Worm (Caenorhabditis elegans): ENCODE data around the gene msp-57.

msp-57 gene

DNA sequence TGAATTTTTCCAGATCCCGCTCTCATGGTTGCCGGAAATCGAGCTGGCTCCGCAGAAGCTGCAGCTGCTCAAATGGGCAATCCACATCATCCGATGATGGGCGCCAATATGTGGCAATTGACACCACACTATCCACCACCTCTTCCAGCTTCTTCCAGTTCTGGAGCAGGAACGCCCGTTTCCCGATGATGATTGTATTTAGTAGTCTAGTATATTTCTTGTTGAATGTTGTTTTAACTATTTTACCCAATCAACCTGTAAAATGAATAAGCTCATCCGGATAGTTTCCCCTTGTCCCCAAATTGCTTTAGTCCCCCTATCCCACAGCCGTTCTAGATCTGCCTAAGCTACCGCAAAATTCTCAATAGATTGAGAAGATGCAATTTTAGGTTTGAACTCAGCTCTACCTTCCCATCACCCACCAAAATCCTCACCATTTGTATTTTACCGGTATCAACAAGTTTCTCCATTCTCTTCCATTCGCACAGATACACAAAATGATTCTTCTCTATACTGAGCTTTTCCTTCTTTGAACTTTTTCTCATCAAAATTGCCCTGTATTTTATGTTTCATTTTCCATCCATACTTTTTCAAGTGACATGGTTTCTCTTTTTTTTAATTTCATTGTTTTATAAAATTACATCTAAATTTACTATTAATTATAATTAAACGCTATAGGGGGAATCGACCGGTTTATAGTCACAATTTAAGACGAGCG lies 24.0 kb downstream of the msp-57 start (continued):
- TF ChIP-seq unc-62 (GFP tag; optimal IDR thresholded peaks at IDR 0.05 in 1 of 2) (peak in 1 of 2 experiments; percentile 51), unc-62 (tag; optimal IDR thresholded peaks at IDR 0.05) (no peak), mdl-1 (tag; optimal IDR thresholded peaks at IDR 0.05) (no peak), F44E2.7 (GFP tag; IDR thresholded peaks at IDR 0.05) (no peak), unc-39 (tag; optimal IDR thresholded peaks at IDR 0.05) (no peak), lsy-2 (tag; optimal IDR thresholded peaks at IDR 0.05) (peak in 1 of 2 experiments; percentile 7), mdt-29 (GFP tag; IDR thresholded peaks at IDR 0.05) (no peak), pha-4 (GFP tag; IDR thresholded peaks at IDR 0.05) (peak; percentile 35; the same call in 1 of the 2 replicates), pha-4 (tag; optimal IDR thresholded peaks at IDR 0.05) (no peak), nhr-41 (GFP tag; IDR thresholded peaks at IDR 0.05) (no peak), ztf-7 (tag; optimal IDR thresholded peaks at IDR 0.05) (no peak), madf-5 (GFP tag; IDR thresholded peaks at IDR 0.05) (no peak), pqm-1 (tag; optimal IDR thresholded peaks at IDR 0.05) (no peak), lim-7 (GFP tag; IDR thresholded peaks at IDR 0.05) (0 out of 2 replicates have a peak, but pooled peaks have one; percentile 30), ceh-44 (GFP tag; IDR thresholded peaks at IDR 0.05) (no peak), F37D6.2 (tag; optimal IDR thresholded peaks at IDR 0.05) (no peak), sdz-12 (GFP tag; optimal IDR thresholded peaks at IDR 0.05) (no peak), snpc-1.2 (GFP tag; IDR thresholded peaks at IDR 0.05) (peak; percentile 18; the same call in 1 of the 2 replicates), nhr-76 (tag; optimal IDR thresholded peaks at IDR 0.05) (no peak), mxl-3 (GFP tag; optimal IDR thresholded peaks at IDR 0.05) (no peak), ctbp-1 (GFP tag; IDR thresholded peaks at IDR 0.05) (no peak), aly-2 (tag; optimal IDR thresholded peaks at IDR 0.05) (no peak), nhr-237 (tag; optimal IDR thresholded peaks at IDR 0.05) (no peak), dmd-6 (GFP tag; IDR thresholded peaks at IDR 0.05) (no peak; the same call in 1 of the 2 replicates), spr-3 (GFP tag; optimal IDR thresholded peaks at IDR 0.05) (no peak), dmd-9 (GFP tag; IDR thresholded peaks at IDR 0.05) (no peak), hmg-1.1 (GFP tag; IDR thresholded peaks at IDR 0.05) (no peak), lin-15B (tag; optimal IDR thresholded peaks at IDR 0.05) (no peak), Y48G9A.11 (GFP tag; IDR thresholded peaks at IDR 0.05) (no peak), fos-1 (tag; optimal IDR thresholded peaks at IDR 0.05) (no peak), mxl-2 (GFP tag; conservative IDR thresholded peaks at IDR 0.05) (no peak), zag-1 (tag; optimal IDR thresholded peaks at IDR 0.05) (no peak), dpl-1 (GFP tag; optimal IDR thresholded peaks at IDR 0.05) (no peak), daf-19 (GFP tag; conservative IDR thresholded peaks at IDR 0.05) (0 out of 2 replicates have a peak, but pooled peaks have one; percentile 38), ZK546.5 (tag; optimal IDR thresholded peaks at IDR 0.05) (no peak), arid-1 (GFP tag; conservative IDR thresholded peaks at IDR 0.05) (no peak), nhr-102 (tag; optimal IDR thresholded peaks at IDR 0.05) (no peak), Y75B8A.6 (GFP tag; IDR thresholded peaks at IDR 0.05) (no peak), jun-1 (tag; optimal IDR thresholded peaks at IDR 0.05) (no peak), lin-39 (tag; optimal IDR thresholded peaks at IDR 0.05) (no peak)

DNA sequence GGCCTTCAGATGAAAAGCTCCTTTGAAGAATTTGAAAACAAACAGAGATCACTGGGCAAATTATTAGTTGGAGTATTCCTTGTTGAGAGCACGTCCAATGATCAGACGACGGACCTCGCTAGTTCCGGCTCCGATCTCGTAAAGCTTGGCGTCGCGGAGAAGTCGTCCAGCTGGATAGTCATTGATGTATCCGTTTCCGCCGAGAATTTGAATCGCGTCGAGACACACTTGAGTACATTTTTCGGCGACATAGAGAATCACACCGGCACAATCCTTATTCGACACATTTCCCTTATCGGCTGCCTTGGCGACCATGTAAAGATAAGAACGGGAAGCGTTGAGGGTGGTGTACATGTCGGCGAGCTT lies 24.6 kb downstream of the msp-57 start:
- TF ChIP-seq ztf-11 (tag; optimal IDR thresholded peaks at IDR 0.05) = no peak
- peak; percentile 18 for TF ChIP-seq egl-43 (GFP tag; IDR thresholded peaks at IDR 0.05)
- no peak for TF ChIP-seq tag-97 (GFP tag; IDR thresholded peaks at IDR 0.05)
- no peak for TF ChIP-seq Y5F2A.4 (GFP tag; optimal IDR thresholded peaks at IDR 0.05)
- TF ChIP-seq nhr-41 (GFP tag; IDR thresholded peaks at IDR 0.05) = no peak
- TF ChIP-seq hlh-30 (tag; optimal IDR thresholded peaks at IDR 0.05; ENCODE audit: insufficient read depth) = no peak
- TF ChIP-seq unc-39 (tag; optimal IDR thresholded peaks at IDR 0.05) = no peak
- TF ChIP-seq nhr-10 (tag; optimal IDR thresholded peaks at IDR 0.05) = no peak
- no peak for TF ChIP-seq php-3 (GFP tag; IDR thresholded peaks at IDR 0.05)
- TF ChIP-seq fos-1 (tag; optimal IDR thresholded peaks at IDR 0.05) = no peak
- no peak for TF ChIP-seq madf-9 (GFP tag; conservative IDR thresholded peaks at IDR 0.05)
- no peak; the same call in 1 of the 2 replicates for TF ChIP-seq T26A8.4 (GFP tag; IDR thresholded peaks at IDR 0.05)
- TF ChIP-seq nhr-25 (tag; optimal IDR thresholded peaks at IDR 0.05; ENCODE audit: borderline replicate concordance, insufficient read depth) = no peak
- no peak for TF ChIP-seq mdt-29 (GFP tag; IDR thresholded peaks at IDR 0.05)
- no peak for TF ChIP-seq hif-1 (tag; optimal IDR thresholded peaks at IDR 0.05)
- no peak for TF ChIP-seq hmg-1.1 (GFP tag; IDR thresholded peaks at IDR 0.05)
- TF ChIP-seq rbr-2 (tag; optimal IDR thresholded peaks at IDR 0.05) = peak; percentile 11
